Worm (Caenorhabditis elegans) whole organism, late embryonic: ENCODE measurements around the gene clec-225.

Experiments used
- F13H6.1 ChIP-seq: sonication (generic microtip); optimal IDR thresholded peaks from 2 replicates; lab custom pipeline; 2016; ENCODE audit warnings: missing genetic modification characterization, missing compliant biosample characterization
- ahr-1 ChIP-seq: sonication (generic microtip); optimal IDR thresholded peaks from 2 replicates; lab custom pipeline; 2016; ENCODE audit warnings: missing genetic modification characterization, missing compliant biosample characterization
- dmd-4 ChIP-seq: sonication (generic microtip); optimal IDR thresholded peaks from 2 replicates; lab custom pipeline; 2016; ENCODE audit warnings: borderline replicate concordance, missing genetic modification characterization, missing compliant biosample characterization
- dve-1 ChIP-seq: sonication (generic microtip); optimal IDR thresholded peaks from 2 replicates; lab custom pipeline; 2017; ENCODE audit warnings: antibody characterized with exemption, mild to moderate bottlenecking, missing genetic modification characterization, missing compliant biosample characterization
- ets-4 ChIP-seq: sonication (generic microtip); optimal IDR thresholded peaks from 2 replicates; lab custom pipeline; 2016; ENCODE audit warnings: missing genetic modification characterization, missing compliant biosample characterization
- fax-1 ChIP-seq: sonication (generic microtip); optimal IDR thresholded peaks from 2 replicates; lab custom pipeline; 2016; ENCODE audit warnings: missing genotype, missing genetic modification characterization, missing compliant biosample characterization
- hlh-13 ChIP-seq: fragments of 200-800 bp; sonication (Bioruptor generic); optimal IDR thresholded peaks from 2 replicates; lab custom pipeline; 2018; ENCODE audit warnings: mild to moderate bottlenecking, missing genetic modification characterization, missing compliant biosample characterization
- npax-4 ChIP-seq: sonication (generic microtip); optimal IDR thresholded peaks from 2 replicates; lab custom pipeline; 2016; ENCODE audit warnings: missing genetic modification characterization, missing compliant biosample characterization
- pha-4 ChIP-seq: fragments of 150-350 bp; optimal IDR thresholded peaks from 2 replicates; lab custom pipeline; 2018; ENCODE audit warnings: missing biosample characterization, missing genetic modification reagents, missing genetic modification characterization
- pqm-1 ChIP-seq: sonication (generic microtip); optimal IDR thresholded peaks from 2 replicates; lab custom pipeline; 2016; ENCODE audit warnings: missing genetic modification characterization, missing compliant biosample characterization
- sox-4 ChIP-seq: sonication (generic microtip); optimal IDR thresholded peaks from 2 replicates; lab custom pipeline; 2017; ENCODE audit warnings: mild to moderate bottlenecking, missing genetic modification characterization, inconsistent platforms, missing compliant biosample characterization
- unc-55 ChIP-seq: sonication (generic microtip); optimal IDR thresholded peaks from 2 replicates; lab custom pipeline; 2017; ENCODE audit warnings: missing biosample characterization, missing genetic modification reagents, missing genetic modification characterization

ce11 chrV:13129895-13130294 is 4.8 kb downstream of the clec-225 start, which contains the start of gene eat-6:
- TF ChIP-seq pha-4 (tag; lab: Kevin White, UChicago), result no peak
- TF ChIP-seq sox-4 (tag; lab: Kevin White, UChicago), result no peak
- TF ChIP-seq fax-1 (tag; lab: Kevin White, UChicago), result no peak
- TF ChIP-seq unc-55 (GFP tag; lab: Kevin White, UChicago), result no peak
- TF ChIP-seq F13H6.1 (tag; lab: Kevin White, UChicago), result no peak
- TF ChIP-seq dve-1, result no peak
- TF ChIP-seq dmd-4 (tag; lab: Kevin White, UChicago), result no peak
- no peak for TF ChIP-seq hlh-13
- no peak for TF ChIP-seq pqm-1 (tag; lab: Kevin White, UChicago)
- no peak for TF ChIP-seq ahr-1 (tag; lab: Kevin White, UChicago)
- no peak for TF ChIP-seq npax-4 (tag; lab: Kevin White, UChicago)
- no peak for TF ChIP-seq ets-4 (tag; lab: Kevin White, UChicago)
